Worm (Caenorhabditis elegans): ENCODE data around the gene cest-12.

ce11 chrIII:12139471-12139870 is 32.1 kb upstream of the cest-12 start:
- TF ChIP-seq tab-1 (GFP tag; IDR thresholded peaks at IDR 0.05) (no peak), med-1 (GFP tag; optimal IDR thresholded peaks at IDR 0.05; ENCODE audit: insufficient read depth) (no peak), ztf-23 (GFP tag; IDR thresholded peaks at IDR 0.05) (no peak), flt-1 (GFP tag; IDR thresholded peaks at IDR 0.05) (no peak), ref-1 (GFP tag; conservative IDR thresholded peaks at IDR 0.05) (no peak), cog-1 (tag; optimal IDR thresholded peaks at IDR 0.05) (no peak), ztf-29 (GFP tag; IDR thresholded peaks at IDR 0.05) (no peak), klf-2 (GFP tag; conservative IDR thresholded peaks at IDR 0.05) (no peak)
